Worm (Caenorhabditis elegans) whole organism, L4 larva: ENCODE measurements around the gene scl-7.

ENCODE experiments used
- F10B5.3 ChIP-seq: sonication (generic microtip); optimal IDR thresholded peaks from 2 replicates; lab custom pipeline; 2016; ENCODE audit warnings: mild to moderate bottlenecking, missing genetic modification characterization, missing compliant biosample characterization
- F37D6.2 ChIP-seq: sonication (generic microtip); optimal IDR thresholded peaks from 2 replicates; lab custom pipeline; 2016; ENCODE audit warnings: mild to moderate bottlenecking, missing genetic modification characterization, missing compliant biosample characterization
- F44E2.7 ChIP-seq: fragments of 200-800 bp; sonication (Bioruptor generic); IDR thresholded peaks from 2 replicates; pipeline ENCODE4 v2.1.2; 2022; ENCODE audit warnings: missing genetic modification characterization, missing compliant biosample characterization
- F49E8.2 ChIP-seq: sonication (generic microtip); optimal IDR thresholded peaks from 2 replicates; lab custom pipeline; 2016; ENCODE audit warnings: missing compliant biosample characterization, mild to moderate bottlenecking, missing genetic modification characterization, borderline replicate concordance
- T20F7.1 ChIP-seq: fragments of 200-800 bp; sonication (Bioruptor generic); optimal IDR thresholded peaks from 2 replicates; lab custom pipeline; 2018; ENCODE audit warnings: mild to moderate bottlenecking, missing genetic modification characterization, missing compliant biosample characterization
- Y105C5A.15 ChIP-seq: fragments of 200-800 bp; sonication (Bioruptor generic); IDR thresholded peaks from 2 replicates; pipeline ENCODE4 v1.3.6; 2022; ENCODE audit warnings: missing genetic modification characterization, missing compliant biosample characterization
- Y5F2A.4 ChIP-seq: fragments of 200-800 bp; sonication (Bioruptor generic); optimal IDR thresholded peaks from 2 replicates; lab custom pipeline; 2018; ENCODE audit warnings: mild to moderate bottlenecking, missing genetic modification characterization, missing compliant biosample characterization
- aha-1 ChIP-seq: fragments of 150-350 bp; peaks from one replicate; lab custom pipeline; 2014; ENCODE audit warnings: missing biosample characterization, missing genetic modification characterization
- ama-1 ChIP-seq: fragments of 150-350 bp; optimal IDR thresholded peaks from 2 replicates; lab custom pipeline; 2014; ENCODE audit warnings: inconsistent platforms, mixed read lengths
- ceh-20 ChIP-seq: fragments of 200-800 bp; sonication (Bioruptor generic); IDR thresholded peaks from 2 replicates; pipeline ENCODE4 v1.3.6; 2022; ENCODE audit warnings: missing genetic modification reagents, missing genetic modification characterization, missing compliant biosample characterization
- ceh-32 ChIP-seq: sonication (generic microtip); optimal IDR thresholded peaks from 2 replicates; lab custom pipeline; 2016; ENCODE audit warnings: mild to moderate bottlenecking, missing genetic modification characterization, missing compliant biosample characterization; ENCODE audit not compliant: poor library complexity
- ceh-44 ChIP-seq: fragments of 200-800 bp; sonication (Bioruptor generic); IDR thresholded peaks from 2 replicates; pipeline ENCODE4 v1.3.6; 2022; ENCODE audit warnings: missing genetic modification reagents, missing genetic modification characterization, missing compliant biosample characterization
- ces-1 ChIP-seq: fragments of 150-350 bp; sonication (generic microtip); optimal IDR thresholded peaks from 4 replicates; lab custom pipeline; 2014; ENCODE audit warnings: missing biosample characterization, missing genetic modification reagents, missing genetic modification characterization
- daf-16 ChIP-seq, 3 experiments: sonication (generic microtip); optimal IDR thresholded peaks; 2 replicates each; lab custom pipeline; 2016 to 2017; ENCODE audit warnings: missing genetic modification characterization in 3 of 3, missing genetic modification reagents in 3 of 3, mild to moderate bottlenecking in 2 of 3, missing compliant biosample characterization in 2 of 3, missing biosample characterization in 1 of 3, moderate library complexity in 1 of 3
- dmd-6 ChIP-seq: fragments of 200-800 bp; sonication (Bioruptor generic); IDR thresholded peaks from 2 replicates; pipeline ENCODE4 v1.3.6; 2022; ENCODE audit warnings: missing genetic modification reagents, missing genetic modification characterization, missing compliant biosample characterization
- dmd-8 ChIP-seq: fragments of 200-800 bp; sonication (Bioruptor generic); IDR thresholded peaks from 2 replicates; pipeline ENCODE4 v1.3.6; 2022; ENCODE audit warnings: missing genetic modification characterization, missing compliant biosample characterization
- dmd-9 ChIP-seq: fragments of 200-800 bp; sonication (Bioruptor generic); IDR thresholded peaks from 2 replicates; pipeline ENCODE4 v1.3.6; 2022; ENCODE audit warnings: missing genetic modification reagents, missing genetic modification characterization, missing compliant biosample characterization
- dpl-1 ChIP-seq: fragments of 150-350 bp; optimal IDR thresholded peaks from 2 replicates; lab custom pipeline; 2014; ENCODE audit warnings: missing biosample characterization, missing genetic modification reagents, missing genetic modification characterization
- dve-1 ChIP-seq: sonication (generic microtip); optimal IDR thresholded peaks from 2 replicates; lab custom pipeline; 2017; ENCODE audit warnings: antibody characterized with exemption, mild to moderate bottlenecking, missing genetic modification characterization, missing compliant biosample characterization; ENCODE audit not compliant: insufficient read depth
- egl-27 ChIP-seq: sonication (generic microtip); optimal IDR thresholded peaks from 3 replicates; lab custom pipeline; 2017; ENCODE audit warnings: missing biosample characterization, missing genetic modification reagents, missing genetic modification characterization
- fkh-10 ChIP-seq: fragments of 150-350 bp; optimal IDR thresholded peaks from 2 replicates; lab custom pipeline; 2014; ENCODE audit warnings: missing biosample characterization, missing genetic modification reagents, missing genetic modification characterization
- jun-1 ChIP-seq: fragments of 150-350 bp; optimal IDR thresholded peaks from 2 replicates; lab custom pipeline; 2014; ENCODE audit warnings: missing biosample characterization, missing genetic modification reagents, missing genetic modification characterization
- lim-7 ChIP-seq: fragments of 200-800 bp; sonication (Bioruptor generic); IDR thresholded peaks from 2 replicates; pipeline ENCODE4 v1.3.6; 2022; ENCODE audit warnings: missing genetic modification characterization, missing compliant biosample characterization
- lin-1 ChIP-seq: fragments of 200-800 bp; sonication (Bioruptor generic); IDR thresholded peaks from 2 replicates; pipeline ENCODE4 v1.3.6; 2022; ENCODE audit warnings: missing genetic modification reagents, missing genetic modification characterization, missing compliant biosample characterization
- lin-15B ChIP-seq: fragments of 150-350 bp; sonication (generic microtip); optimal IDR thresholded peaks from 3 replicates; lab custom pipeline; 2014; ENCODE audit warnings: missing biosample characterization, missing genetic modification characterization
- lin-29 ChIP-seq: fragments of 200-800 bp; sonication (Bioruptor generic); IDR thresholded peaks from 2 replicates; pipeline ENCODE4 v1.3.6; 2022; ENCODE audit warnings: missing genetic modification reagents, missing genetic modification characterization, missing compliant biosample characterization
- lsy-2 ChIP-seq, 2 experiments: fragments of 150-350 bp in 1 of 2; sonication (generic microtip) in 1 of 2; optimal IDR thresholded peaks; 2 replicates each; lab custom pipeline; 2014 to 2017; ENCODE audit warnings: missing biosample characterization in 2 of 2, missing genetic modification characterization in 2 of 2
- madf-9 ChIP-seq: fragments of 200-800 bp; sonication (Bioruptor generic); conservative IDR thresholded peaks from 2 replicates; pipeline ENCODE4 v1.3.6; 2022; ENCODE audit warnings: missing genetic modification reagents, missing genetic modification characterization, missing compliant biosample characterization
- mdl-1 ChIP-seq, 2 experiments: fragments of 150-350 bp in 1 of 2; sonication (generic microtip) in 1 of 2; optimal IDR thresholded peaks; 2 replicates each; lab custom pipeline; 2014 to 2017; ENCODE audit warnings: missing biosample characterization in 2 of 2, missing genetic modification characterization in 2 of 2
- mes-2 ChIP-seq: sonication (generic microtip); optimal IDR thresholded peaks from 2 replicates; lab custom pipeline; 2016; ENCODE audit warnings: missing genotype, mild to moderate bottlenecking, missing genetic modification characterization, missing compliant biosample characterization; ENCODE audit not compliant: poor library complexity, severe bottlenecking
- mxl-2 ChIP-seq: fragments of 200-800 bp; sonication (Bioruptor generic); conservative IDR thresholded peaks from 2 replicates; pipeline ENCODE4 v1.3.6; 2022; ENCODE audit warnings: missing genetic modification reagents, missing genetic modification characterization, missing compliant biosample characterization
- nhr-10 ChIP-seq: fragments of 150-350 bp; optimal IDR thresholded peaks from 2 replicates; lab custom pipeline; 2014; ENCODE audit warnings: missing biosample characterization, missing genetic modification characterization
- nhr-102 ChIP-seq: sonication (generic microtip); optimal IDR thresholded peaks from 2 replicates; lab custom pipeline; 2016; ENCODE audit warnings: mild to moderate bottlenecking, missing genetic modification characterization, moderate library complexity, missing compliant biosample characterization
- nhr-11 ChIP-seq: fragments of 150-350 bp; optimal IDR thresholded peaks from 2 replicates; lab custom pipeline; 2014; ENCODE audit warnings: missing biosample characterization, missing genetic modification characterization
- nhr-111 ChIP-seq: fragments of 200-800 bp; sonication (Bioruptor generic); optimal IDR thresholded peaks from 2 replicates; lab custom pipeline; 2018; ENCODE audit warnings: mild to moderate bottlenecking, missing genetic modification characterization, missing compliant biosample characterization
- nhr-25 ChIP-seq: sonication (generic microtip); optimal IDR thresholded peaks from 2 replicates; lab custom pipeline; 2017; ENCODE audit warnings: missing genetic modification characterization, mild to moderate bottlenecking, missing compliant biosample characterization, antibody characterized with exemption, moderate library complexity, borderline replicate concordance; ENCODE audit not compliant: insufficient read depth
- nhr-48 ChIP-seq: sonication (generic microtip); optimal IDR thresholded peaks from 2 replicates; lab custom pipeline; 2016; ENCODE audit warnings: mild to moderate bottlenecking, missing genetic modification characterization, missing compliant biosample characterization
- pqm-1 ChIP-seq: sonication (generic microtip); optimal IDR thresholded peaks from 2 replicates; lab custom pipeline; 2017; ENCODE audit warnings: missing biosample characterization, missing genetic modification characterization
- rbr-2 ChIP-seq: sonication (generic microtip); optimal IDR thresholded peaks from 2 replicates; lab custom pipeline; 2016; ENCODE audit warnings: missing genotype, missing genetic modification characterization, missing compliant biosample characterization
- skn-1 ChIP-seq: fragments of 150-350 bp; optimal IDR thresholded peaks from 2 replicates; lab custom pipeline; 2014; ENCODE audit warnings: missing biosample characterization, missing genetic modification characterization
- spr-1 ChIP-seq: sonication (generic microtip); optimal IDR thresholded peaks from 2 replicates; lab custom pipeline; 2016; ENCODE audit warnings: mild to moderate bottlenecking, missing genetic modification characterization, missing compliant biosample characterization
- spr-3 ChIP-seq: fragments of 200-800 bp; sonication (Bioruptor generic); optimal IDR thresholded peaks from 2 replicates; lab custom pipeline; 2018; ENCODE audit warnings: mild to moderate bottlenecking, missing genetic modification characterization, missing compliant biosample characterization
- tra-1 ChIP-seq: fragments of 200-800 bp; sonication (Bioruptor generic); IDR thresholded peaks from 2 replicates; pipeline ENCODE4 v1.3.6; 2022; ENCODE audit warnings: missing genetic modification reagents, missing genetic modification characterization, missing compliant biosample characterization
- unc-62 ChIP-seq, 3 experiments: fragments of 150-350 bp in 1 of 3; sonication (generic microtip); optimal IDR thresholded peaks in 2 of 3; peaks in 1 of 3; 1 replicate in 1 of 3; 2 replicates in 2 of 3; lab custom pipeline; 2014 to 2017; ENCODE audit warnings: missing biosample characterization in 3 of 3, missing genetic modification characterization in 3 of 3, missing genetic modification reagents in 3 of 3, missing genotype in 1 of 3
- zag-1 ChIP-seq: fragments of 150-350 bp; optimal IDR thresholded peaks from 2 replicates; lab custom pipeline; 2014; ENCODE audit warnings: missing biosample characterization, missing genetic modification characterization
- ztf-11 ChIP-seq: fragments of 150-350 bp; optimal IDR thresholded peaks from 2 replicates; lab custom pipeline; 2014; ENCODE audit warnings: missing biosample characterization, missing genetic modification characterization

The scl-7 gene

DNA sequence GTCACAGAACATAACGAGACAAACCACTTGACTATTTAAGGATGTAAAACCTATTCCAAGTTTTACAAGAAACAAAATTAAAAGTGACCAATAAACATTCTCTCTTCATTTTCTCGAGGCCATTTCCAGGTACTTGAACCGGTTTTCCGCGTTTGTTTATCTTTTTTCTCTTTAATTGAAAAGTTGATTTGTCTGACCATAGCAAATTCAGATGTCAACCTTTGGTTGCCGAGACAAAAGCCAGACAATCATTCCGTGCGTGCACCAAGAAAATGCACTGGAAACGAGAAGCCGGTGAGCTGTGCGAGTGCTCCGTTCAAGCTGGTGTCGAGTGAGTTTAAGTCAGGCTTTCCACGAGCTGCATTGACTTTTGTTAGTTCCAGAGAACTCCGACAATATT is 11.9 kb downstream of the scl-7 start (continued):
- TF ChIP-seq nhr-102 (no peak), mxl-2 (GFP tag; lab: Robert Waterston, UW) (no peak), egl-27 (tag; lab: Kevin White, UChicago) (no peak), daf-16 (GFP tag; optimal IDR thresholded peaks at IDR 0.05; lab: Kevin White, UChicago) (no peak), daf-16 (tag; optimal IDR thresholded peaks at IDR 0.05; lab: Kevin White, UChicago) (no peak), F10B5.3 (tag; lab: Kevin White, UChicago) (no peak), lin-1 (no peak), dpl-1 (GFP tag; lab: Kevin White, UChicago) (no peak), ztf-11 (no peak), F44E2.7 (GFP tag; lab: Robert Waterston, UW) (no peak), pqm-1 (no peak), dmd-6 (no peak), F49E8.2 (no peak), nhr-11 (tag; lab: Kevin White, UChicago) (no peak), jun-1 (tag; lab: Kevin White, UChicago) (no peak), T20F7.1 (GFP tag; lab: Kevin White, UChicago) (no peak), Y105C5A.15 (GFP tag; lab: Robert Waterston, UW) (no peak), mes-2 (tag; lab: Kevin White, UChicago) (no peak), rbr-2 (no peak), spr-1 (tag; lab: Kevin White, UChicago) (no peak), madf-9 (GFP tag; lab: Robert Waterston, UW) (no peak), nhr-111 (GFP tag; lab: Kevin White, UChicago) (no peak), ama-1 (peak; percentile 39), ces-1 (GFP tag; lab: Kevin White, UChicago) (no peak)

DNA sequence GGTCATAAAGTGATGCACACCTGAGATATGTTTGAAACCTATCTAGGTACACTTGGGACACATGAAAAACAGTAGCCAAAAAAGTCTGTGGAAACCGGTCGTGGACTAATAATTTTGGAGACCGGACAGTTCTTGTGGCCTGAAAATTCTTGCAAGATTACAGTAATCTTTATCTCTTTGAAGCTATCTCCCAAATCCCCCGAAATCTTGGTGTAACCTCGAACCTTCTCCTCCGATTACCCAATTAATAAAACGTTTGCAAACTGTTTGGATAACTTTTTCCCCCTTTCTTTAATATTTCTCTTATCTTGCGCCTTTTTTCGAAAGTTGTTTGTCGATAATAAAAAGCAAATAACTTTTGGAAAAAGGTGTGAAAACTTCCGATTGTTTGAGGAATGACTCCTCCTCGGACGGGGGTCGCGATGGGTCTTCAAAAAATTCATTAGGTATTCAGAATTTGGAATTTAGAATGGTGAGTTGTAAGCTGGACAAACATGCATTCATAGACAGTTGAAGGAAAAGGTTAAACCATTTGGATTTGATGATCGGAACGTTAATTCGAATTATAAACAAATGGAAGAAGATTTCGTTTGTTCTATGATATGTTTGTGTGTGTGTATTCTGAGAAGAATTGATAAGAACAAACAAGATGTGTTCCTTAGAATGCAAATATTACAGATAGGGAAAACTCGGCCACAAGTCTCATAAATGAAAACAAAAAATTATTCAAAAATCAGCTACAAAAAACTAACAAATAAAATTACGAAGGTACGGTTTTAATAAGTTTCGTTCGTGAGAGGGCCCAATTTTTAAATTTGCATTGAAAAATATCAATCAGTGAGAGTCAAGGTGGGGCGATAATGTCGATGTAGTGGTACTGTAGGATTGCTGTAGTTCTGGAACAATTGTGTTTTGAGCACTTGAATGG is 12.9 kb downstream of the scl-7 start:
- TF ChIP-seq tra-1 (GFP tag; lab: Robert Waterston, UW): no peak
- TF ChIP-seq aha-1 (tag; lab: Kevin White, UChicago): peak; percentile 85
- TF ChIP-seq ceh-44 (GFP tag; lab: Robert Waterston, UW): no peak
- TF ChIP-seq dve-1: peak; percentile 39
- TF ChIP-seq nhr-48 (tag; lab: Kevin White, UChicago): peak; percentile 1
- TF ChIP-seq lim-7: 0 out of 2 replicates have a peak, but pooled peaks have one; percentile 38
- no peak for TF ChIP-seq ceh-32 (tag; lab: Kevin White, UChicago)
- no peak for TF ChIP-seq skn-1 (tag; lab: Kevin White, UChicago)
- TF ChIP-seq lin-15B (tag; lab: Kevin White, UChicago): no peak
- TF ChIP-seq spr-3: no peak
- peak; percentile 81 for TF ChIP-seq nhr-25 (tag; lab: Kevin White, UChicago)
- TF ChIP-seq unc-62 (GFP tag; optimal IDR thresholded peaks at IDR 0.05 in 1 of 2; lab: Kevin White, UChicago): peak in 1 of 2 experiments; percentile 86
- TF ChIP-seq unc-62 (tag; optimal IDR thresholded peaks at IDR 0.05; lab: Kevin White, UChicago): no peak
- TF ChIP-seq mdl-1 (tag; optimal IDR thresholded peaks at IDR 0.05; lab: Kevin White, UChicago): no peak
- TF ChIP-seq lin-29: no peak
- no peak for TF ChIP-seq nhr-10
- no peak for TF ChIP-seq lsy-2 (tag; optimal IDR thresholded peaks at IDR 0.05; lab: Kevin White, UChicago)
- no peak for TF ChIP-seq F10B5.3 (tag; lab: Kevin White, UChicago)
- TF ChIP-seq fkh-10 (GFP tag; lab: Kevin White, UChicago): no peak
- no peak for TF ChIP-seq F49E8.2
- TF ChIP-seq ces-1 (GFP tag; lab: Kevin White, UChicago): no peak
- TF ChIP-seq dmd-9 (GFP tag; lab: Robert Waterston, UW): 0 out of 2 replicates have a peak, but pooled peaks have one; percentile 17
- TF ChIP-seq F37D6.2: no peak
- TF ChIP-seq dpl-1 (GFP tag; lab: Kevin White, UChicago): no peak
- TF ChIP-seq daf-16 (GFP tag; optimal IDR thresholded peaks at IDR 0.05; lab: Kevin White, UChicago): no peak
- TF ChIP-seq daf-16 (tag; optimal IDR thresholded peaks at IDR 0.05; lab: Kevin White, UChicago): no peak
- TF ChIP-seq ceh-20 (GFP tag; lab: Robert Waterston, UW): peak; percentile 41; the same call in 1 of the 2 replicates
- TF ChIP-seq dmd-6: 0 out of 2 replicates have a peak, but pooled peaks have one; percentile 18
- TF ChIP-seq zag-1 (tag; lab: Kevin White, UChicago): no peak
- TF ChIP-seq nhr-11 (tag; lab: Kevin White, UChicago): no peak
- TF ChIP-seq dmd-8 (GFP tag; lab: Robert Waterston, UW): no peak
- no peak for TF ChIP-seq Y5F2A.4
- no peak for TF ChIP-seq madf-9 (GFP tag; lab: Robert Waterston, UW)
